Fruit fly (Drosophila melanogaster) whole organism, embryonic: ENCODE data around the gene CG7557.

Experiments used
- ATbp ChIP-seq: fragments of 200-800 bp; sonication (Bioruptor generic); optimal IDR thresholded peaks from 2 replicates; lab custom pipeline; 2017; ENCODE audit warnings: missing biosample characterization, mild to moderate bottlenecking, missing genetic modification characterization, missing genetic modification reagents
- CG10274 ChIP-seq: fragments of 200-800 bp; sonication (Bioruptor generic); optimal IDR thresholded peaks from 3 replicates; lab custom pipeline; 2017; ENCODE audit warnings: missing biosample characterization, mild to moderate bottlenecking, missing genetic modification characterization
- CG10654 ChIP-seq: fragments of 200-800 bp; sonication (Bioruptor generic); optimal IDR thresholded peaks from 2 replicates; lab custom pipeline; 2016; ENCODE audit warnings: missing biosample characterization, missing genetic modification characterization
- CG17385 ChIP-seq: fragments of 200-800 bp; sonication (Bioruptor generic); optimal IDR thresholded peaks from 3 replicates; lab custom pipeline; 2018; ENCODE audit warnings: missing biosample characterization, mild to moderate bottlenecking, missing genetic modification characterization
- CG1792 ChIP-seq: fragments of 200-800 bp; sonication (Bioruptor generic); optimal IDR thresholded peaks from 2 replicates; lab custom pipeline; 2016; ENCODE audit warnings: missing biosample characterization, missing genetic modification characterization
- CG2116 ChIP-seq: fragments of 200-800 bp; sonication (Bioruptor generic); optimal IDR thresholded peaks from 3 replicates; lab custom pipeline; 2018; ENCODE audit warnings: missing biosample characterization, mild to moderate bottlenecking, missing genetic modification characterization
- CG31441 ChIP-seq: fragments of 200-800 bp; sonication (Bioruptor generic); IDR thresholded peaks from 2 replicates; pipeline ENCODE4 v1.3.6; 2022; ENCODE audit warnings: missing biosample characterization, missing genetic modification characterization
- CG3281 ChIP-seq: fragments of 200-800 bp; sonication (Bioruptor generic); optimal IDR thresholded peaks from 3 replicates; lab custom pipeline; 2017; ENCODE audit warnings: missing biosample characterization, mild to moderate bottlenecking, missing genetic modification characterization
- CG34422 ChIP-seq: fragments of 200-800 bp; sonication (Bioruptor generic); IDR thresholded peaks from 3 replicates; pipeline ENCODE4 v1.3.6; 2022; ENCODE audit warnings: missing biosample characterization, missing genetic modification characterization
- CG3838 ChIP-seq: fragments of 200-800 bp; sonication (Bioruptor generic); optimal IDR thresholded peaks from 3 replicates; lab custom pipeline; 2016; ENCODE audit warnings: missing biosample characterization, missing genetic modification characterization
- CG42726 ChIP-seq: fragments of 200-800 bp; sonication (Bioruptor generic); IDR thresholded peaks from 2 replicates; pipeline ENCODE4 v1.3.6; 2022; ENCODE audit warnings: missing biosample characterization, missing genetic modification characterization; ENCODE audit not compliant: partially characterized antibody
- CG4820 ChIP-seq: fragments of 200-800 bp; sonication (Bioruptor generic); optimal IDR thresholded peaks from 3 replicates; lab custom pipeline; 2016; ENCODE audit warnings: missing biosample characterization, missing genetic modification characterization
- CG5180 ChIP-seq: fragments of 200-800 bp; sonication (Bioruptor generic); optimal IDR thresholded peaks from 3 replicates; lab custom pipeline; 2017; ENCODE audit warnings: missing biosample characterization, missing genetic modification characterization, mild to moderate bottlenecking, moderate library complexity, missing genetic modification reagents
- CG6854 ChIP-seq: fragments of 200-800 bp; sonication (Bioruptor generic); optimal IDR thresholded peaks from 3 replicates; lab custom pipeline; 2017; ENCODE audit warnings: missing biosample characterization, mild to moderate bottlenecking, missing genetic modification characterization
- CG7839 ChIP-seq: fragments of 200-800 bp; sonication (Bioruptor generic); optimal IDR thresholded peaks from 3 replicates; lab custom pipeline; 2018; ENCODE audit warnings: missing biosample characterization, mild to moderate bottlenecking, missing genetic modification characterization, moderate library complexity
- CG8359 ChIP-seq: fragments of 200-800 bp; sonication (Bioruptor generic); optimal IDR thresholded peaks from 2 replicates; lab custom pipeline; 2017; ENCODE audit warnings: missing biosample characterization, mild to moderate bottlenecking, missing genetic modification characterization, borderline replicate concordance
- CG9817 ChIP-seq: fragments of 200-800 bp; sonication (Bioruptor generic); optimal IDR thresholded peaks from 2 replicates; lab custom pipeline; 2018; ENCODE audit warnings: missing biosample characterization, mild to moderate bottlenecking, missing genetic modification characterization, moderate library complexity
- CHES-1-like ChIP-seq: fragments of 200-800 bp; sonication (Bioruptor generic); optimal IDR thresholded peaks from 2 replicates; lab custom pipeline; 2016; ENCODE audit warnings: missing biosample characterization, missing genetic modification characterization
- Dll ChIP-seq: fragments of 200-800 bp; sonication (Bioruptor generic); IDR thresholded peaks from 4 replicates; pipeline ENCODE4 v1.3.6; 2022; ENCODE audit warnings: missing biosample characterization, missing genetic modification characterization; ENCODE audit not compliant: partially characterized antibody
- Fer1 ChIP-seq: fragments of 200-800 bp; sonication (Bioruptor generic); optimal IDR thresholded peaks from 2 replicates; lab custom pipeline; 2017; ENCODE audit warnings: missing biosample characterization, mild to moderate bottlenecking, missing genetic modification characterization
- Gsc ChIP-seq: fragments of 200-800 bp; sonication (Bioruptor generic); IDR thresholded peaks from 2 replicates; pipeline ENCODE4 v1.3.6; 2022; ENCODE audit warnings: missing biosample characterization, missing genetic modification characterization
- H2.0 ChIP-seq: fragments of 200-800 bp; sonication (Bioruptor generic); IDR thresholded peaks from 2 replicates; pipeline ENCODE4 v1.3.6; 2022; ENCODE audit warnings: missing biosample characterization, missing genetic modification characterization
- HHEX ChIP-seq: fragments of 200-800 bp; sonication (Bioruptor generic); optimal IDR thresholded peaks from 3 replicates; lab custom pipeline; 2017; ENCODE audit warnings: missing biosample characterization, mild to moderate bottlenecking, missing genetic modification characterization, missing genetic modification reagents
- HLH4C ChIP-seq: fragments of 200-800 bp; sonication (Bioruptor generic); IDR thresholded peaks from 3 replicates; pipeline ENCODE4 v1.3.6; 2022; ENCODE audit warnings: missing biosample characterization, missing genetic modification characterization; ENCODE audit not compliant: partially characterized antibody
- HLHmδ ChIP-seq: fragments of 200-800 bp; sonication (Bioruptor generic); optimal IDR thresholded peaks from 2 replicates; lab custom pipeline; 2018; ENCODE audit warnings: missing biosample characterization, mild to moderate bottlenecking, missing genetic modification characterization, moderate library complexity
- MBD-R2 ChIP-seq: fragments of 200-800 bp; sonication (Bioruptor generic); IDR thresholded peaks from 2 replicates; pipeline ENCODE4 v1.3.6; 2022; ENCODE audit warnings: missing biosample characterization, missing genetic modification characterization
- Meics ChIP-seq: fragments of 200-800 bp; sonication (Bioruptor generic); optimal IDR thresholded peaks from 2 replicates; lab custom pipeline; 2017; ENCODE audit warnings: missing biosample characterization, mild to moderate bottlenecking, missing genetic modification characterization
- Nf-YB ChIP-seq: fragments of 200-800 bp; sonication (Bioruptor generic); optimal IDR thresholded peaks from 3 replicates; lab custom pipeline; 2019; ENCODE audit warnings: missing biosample characterization, mild to moderate bottlenecking, missing genetic modification characterization, moderate library complexity
- PHDP ChIP-seq: fragments of 200-800 bp; sonication (Bioruptor generic); optimal IDR thresholded peaks from 3 replicates; lab custom pipeline; 2018; ENCODE audit warnings: missing biosample characterization, mild to moderate bottlenecking, missing genetic modification characterization, moderate library complexity
- Rx ChIP-seq: fragments of 200-800 bp; sonication (Bioruptor generic); IDR thresholded peaks from 2 replicates; pipeline ENCODE4 v1.3.6; 2022; ENCODE audit warnings: missing biosample characterization, missing genetic modification characterization
- Sry-δ ChIP-seq: fragments of 200-800 bp; sonication (Bioruptor generic); optimal IDR thresholded peaks from 2 replicates; lab custom pipeline; 2016; ENCODE audit warnings: missing biosample characterization, missing genetic modification characterization
- ap ChIP-seq: fragments of 200-800 bp; sonication (Bioruptor generic); IDR thresholded peaks from 2 replicates; pipeline ENCODE4 v1.3.6; 2022; ENCODE audit warnings: missing biosample characterization, missing genetic modification characterization
- bcd ChIP-seq: fragments of 200-800 bp; sonication (Bioruptor generic); optimal IDR thresholded peaks from 2 replicates; lab custom pipeline; 2017; ENCODE audit warnings: missing biosample characterization, mild to moderate bottlenecking, missing genetic modification characterization
- ci ChIP-seq: fragments of 200-800 bp; sonication (Bioruptor generic); IDR thresholded peaks from 3 replicates; pipeline ENCODE4 v1.3.6; 2022; ENCODE audit warnings: missing biosample characterization, missing genetic modification characterization
- da ChIP-seq: fragments of 200-800 bp; sonication (Bioruptor generic); optimal IDR thresholded peaks from 2 replicates; lab custom pipeline; 2016; ENCODE audit warnings: missing biosample characterization, missing genetic modification characterization
- danr ChIP-seq: fragments of 200-800 bp; sonication (Bioruptor generic); IDR thresholded peaks from 2 replicates; pipeline ENCODE4 v1.3.6; 2022; ENCODE audit warnings: missing biosample characterization, missing genetic modification characterization
- dimm ChIP-seq: fragments of 200-800 bp; sonication (Bioruptor generic); IDR thresholded peaks from 2 replicates; pipeline ENCODE4 v1.3.6; 2022; ENCODE audit warnings: missing biosample characterization, missing genetic modification characterization
- exex ChIP-seq: fragments of 200-800 bp; sonication (Bioruptor generic); optimal IDR thresholded peaks from 4 replicates; lab custom pipeline; 2018; ENCODE audit warnings: missing biosample characterization, mild to moderate bottlenecking, missing genetic modification characterization, moderate library complexity
- eyg ChIP-seq: fragments of 200-800 bp; sonication (Bioruptor generic); optimal IDR thresholded peaks from 3 replicates; lab custom pipeline; 2016; ENCODE audit warnings: missing biosample characterization, missing genetic modification characterization
- gsb ChIP-seq: fragments of 200-800 bp; sonication (Bioruptor generic); IDR thresholded peaks from 2 replicates; pipeline ENCODE4 v1.3.6; 2022; ENCODE audit warnings: missing biosample characterization, missing genetic modification characterization
- ken ChIP-seq: fragments of 200-800 bp; sonication (Bioruptor generic); IDR thresholded peaks from 3 replicates; pipeline ENCODE4 v1.3.6; 2022; ENCODE audit warnings: missing biosample characterization, missing genetic modification characterization
- lab ChIP-seq: fragments of 200-800 bp; sonication (Bioruptor generic); optimal IDR thresholded peaks from 3 replicates; lab custom pipeline; 2017; ENCODE audit warnings: missing biosample characterization, missing genetic modification characterization, mild to moderate bottlenecking, moderate library complexity, missing genetic modification reagents
- mld ChIP-seq: fragments of 200-800 bp; sonication (Bioruptor generic); IDR thresholded peaks from 3 replicates; pipeline ENCODE4 v1.3.6; 2022; ENCODE audit warnings: missing biosample characterization, missing genetic modification characterization; ENCODE audit not compliant: partially characterized antibody
- pan ChIP-seq, 4 experiments: fragments of >200 bp in 3 of 4; fragments of 200-800 bp in 1 of 4; sonication (Bioruptor generic) in 1 of 4; optimal IDR thresholded peaks in 3 of 4; IDR thresholded peaks in 1 of 4; 2 replicates each; pipeline versions ENCODE4 v1.3.6 to Lab custom; 2017 to 2022; ENCODE audit warnings: missing biosample characterization in 2 of 4, missing genetic modification characterization in 2 of 4, mixed read lengths in 1 of 4
- repo ChIP-seq: fragments of 200-800 bp; sonication (Bioruptor generic); optimal IDR thresholded peaks from 2 replicates; lab custom pipeline; 2016; ENCODE audit warnings: missing biosample characterization, missing genetic modification characterization
- sc ChIP-seq, 3 experiments: fragments of >200 bp in 2 of 3; fragments of 200-800 bp in 1 of 3; sonication (Bioruptor generic) in 1 of 3; optimal IDR thresholded peaks; 2 replicates in 2 of 3; 3 replicates in 1 of 3; lab custom pipeline; 2017; ENCODE audit warnings: mild to moderate bottlenecking in 1 of 3, missing biosample characterization in 1 of 3, missing genetic modification characterization in 1 of 3, missing genetic modification reagents in 1 of 3
- sens ChIP-seq: fragments of 200-800 bp; sonication (Bioruptor generic); peaks from one replicate; lab custom pipeline; 2016; ENCODE audit warnings: missing biosample characterization, missing genetic modification characterization
- shn ChIP-seq: fragments of 200-800 bp; sonication (Bioruptor generic); optimal IDR thresholded peaks from 3 replicates; lab custom pipeline; 2016; ENCODE audit warnings: missing biosample characterization, missing genetic modification characterization
- ssp ChIP-seq: fragments of 200-800 bp; sonication (Bioruptor generic); IDR thresholded peaks from 2 replicates; pipeline ENCODE4 v1.3.6; 2022; ENCODE audit warnings: missing biosample characterization, missing genetic modification characterization
- twi ChIP-seq: fragments of 200-800 bp; optimal IDR thresholded peaks from 2 replicates; lab custom pipeline; 2019; ENCODE audit warnings: missing biosample characterization, mild to moderate bottlenecking, missing genetic modification characterization, moderate library complexity
- vvl ChIP-seq: fragments of 200-800 bp; sonication (Bioruptor generic); IDR thresholded peaks from 2 replicates; pipeline ENCODE4 v1.3.6; 2022; ENCODE audit warnings: missing biosample characterization, missing genetic modification characterization
- wor ChIP-seq: fragments of 200-800 bp; sonication (Bioruptor generic); IDR thresholded peaks from 2 replicates; pipeline ENCODE4 v1.3.6; 2022; ENCODE audit warnings: missing biosample characterization, missing genetic modification characterization

Gene CG7557

dm6 chr3L:11419344-11419743 lies 25.6 kb upstream of the CG7557 start (continued):
- TF ChIP-seq CG3281 (GFP tag; lab: Kevin White, UChicago) (peak; percentile 29), ci (GFP tag; lab: Robert Waterston, UW) (peak; percentile 43; the same call in 2 of the 3 replicates), CG9817 (tag; lab: Kevin White, UChicago) (no peak), vvl (GFP tag; lab: Robert Waterston, UW) (peak; percentile 72; the same call in 1 of the 2 replicates), bcd (no peak), CG1792 (GFP tag; lab: Kevin White, UChicago) (no peak), CG10654 (GFP tag; lab: Kevin White, UChicago) (no peak), danr (no peak), lab (peak; percentile 63), CG3838 (GFP tag; lab: Kevin White, UChicago) (no peak), Fer1 (GFP tag; lab: Kevin White, UChicago) (peak; percentile 28), HLH4C (GFP tag; lab: Robert Waterston, UW) (no peak), sens (peak; percentile 15), CG17385 (GFP tag; lab: Kevin White, UChicago) (peak; percentile 4), ssp (no peak), eyg (GFP tag; lab: Kevin White, UChicago) (no peak), H2.0 (no peak), ATbp (GFP tag; lab: Kevin White, UChicago) (peak; percentile 35), CG31441 (GFP tag; lab: Robert Waterston, UW) (peak; percentile 30; the same call in 1 of the 2 replicates), mld (GFP tag; lab: Robert Waterston, UW) (no peak), pan (optimal IDR thresholded peaks at IDR 0.05; lab: Kevin White, UChicago) (no peak), pan (GFP tag; optimal IDR thresholded peaks at IDR 0.05 in 1 of 2, IDR thresholded peaks at IDR 0.05 in 1 of 2) (no peak), Nf-YB (GFP tag; lab: Kevin White, UChicago) (no peak), CG4820 (GFP tag; lab: Kevin White, UChicago) (no peak), CG8359 (GFP tag; lab: Kevin White, UChicago) (no peak), CG6854 (no peak), HHEX (peak; percentile 5), CG34422 (no peak), CG2116 (no peak), CG10274 (GFP tag; lab: Kevin White, UChicago) (no peak), dimm (GFP tag; lab: Robert Waterston, UW) (no peak), shn (no peak), PHDP (peak; percentile 15), CG7839 (tag; lab: Kevin White, UChicago) (peak; percentile 11), Meics (GFP tag; lab: Kevin White, UChicago) (peak; percentile 9), gsb (GFP tag; lab: Robert Waterston, UW) (no peak), exex (tag; lab: Kevin White, UChicago) (peak; percentile 5), repo (GFP tag; lab: Kevin White, UChicago) (no peak)

dm6 chr3L:11420976-11421375 lies 24.0 kb upstream of the CG7557 start:
- no peak for TF ChIP-seq HLHmδ
- TF ChIP-seq CG42726 (GFP tag; lab: Robert Waterston, UW), result no peak
- peak; percentile 15; the same call in 1 of the 2 replicates for TF ChIP-seq MBD-R2 (GFP tag; lab: Robert Waterston, UW)
- no peak for TF ChIP-seq Rx
- no peak for TF ChIP-seq Gsc (GFP tag; lab: Robert Waterston, UW)
- no peak for TF ChIP-seq Sry-δ (GFP tag; lab: Kevin White, UChicago)
- TF ChIP-seq wor (GFP tag; lab: Robert Waterston, UW), result no peak
- TF ChIP-seq ap (GFP tag; lab: Robert Waterston, UW), result no peak
- peak; percentile 56 for TF ChIP-seq twi
- no peak for TF ChIP-seq HLH4C (GFP tag; lab: Robert Waterston, UW)
- no peak for TF ChIP-seq sc (optimal IDR thresholded peaks at IDR 0.05; lab: Kevin White, UChicago)
- TF ChIP-seq sc (GFP tag; optimal IDR thresholded peaks at IDR 0.05; lab: Kevin White, UChicago), result no peak
- TF ChIP-seq da, result no peak
- no peak for TF ChIP-seq CHES-1-like (GFP tag; lab: Kevin White, UChicago)
- no peak for TF ChIP-seq Dll (GFP tag; lab: Robert Waterston, UW)
- 0 out of 3 replicates have a peak, but pooled peaks have one; percentile 32 for TF ChIP-seq ken
- TF ChIP-seq CG5180 (GFP tag; lab: Kevin White, UChicago), result no peak
